Worm (Caenorhabditis elegans) whole organism, mixed stage, embryonic: ENCODE measurements around the gene cyn-13.
A peak's percentile ranks its signal among the peaks of the same experiment; 100 is the strongest.
"Not testable (repeated sequence)": the region's sequence is repeated elsewhere in the genome, so short reads cannot be mapped to it uniquely, and the experiment has no call there.

Source experiments
- bed-3 ChIP-seq: fragments of 200-800 bp; sonication (Bioruptor generic); optimal IDR thresholded peaks from 3 replicates; lab custom pipeline; 2018; ENCODE audit warnings: mild to moderate bottlenecking, missing genetic modification characterization, moderate library complexity, missing compliant biosample characterization
- blmp-1 ChIP-seq: fragments of 150-350 bp; optimal IDR thresholded peaks from 2 replicates; lab custom pipeline; 2014; ENCODE audit warnings: missing biosample characterization, missing genetic modification characterization
- ceh-39 ChIP-seq: fragments of 150-350 bp; optimal IDR thresholded peaks from 2 replicates; lab custom pipeline; 2014; ENCODE audit warnings: missing biosample characterization, missing genetic modification characterization
- ceh-43 ChIP-seq: fragments of 200-800 bp; sonication (Bioruptor generic); optimal IDR thresholded peaks from 2 replicates; lab custom pipeline; 2018; ENCODE audit warnings: mild to moderate bottlenecking, missing genetic modification characterization, moderate library complexity, missing compliant biosample characterization
- ceh-83 ChIP-seq: fragments of 200-800 bp; sonication (Bioruptor generic); optimal IDR thresholded peaks from 2 replicates; lab custom pipeline; 2018; ENCODE audit warnings: mild to moderate bottlenecking, missing genetic modification characterization, missing compliant biosample characterization
- ces-1 ChIP-seq: fragments of 150-350 bp; optimal IDR thresholded peaks from 2 replicates; lab custom pipeline; 2014; ENCODE audit warnings: missing biosample characterization, missing genetic modification reagents, missing genetic modification characterization
- cnd-1 ChIP-seq: fragments of 200-800 bp; sonication (Bioruptor generic); optimal IDR thresholded peaks from 2 replicates; lab custom pipeline; 2018; ENCODE audit warnings: mild to moderate bottlenecking, missing genetic modification characterization, missing compliant biosample characterization
- drap-1 ChIP-seq: fragments of 200-800 bp; sonication (Bioruptor generic); optimal IDR thresholded peaks from 3 replicates; lab custom pipeline; 2018; ENCODE audit warnings: mild to moderate bottlenecking, missing genetic modification characterization, missing compliant biosample characterization
- elt-1 ChIP-seq: sonication (generic microtip); optimal IDR thresholded peaks from 2 replicates; lab custom pipeline; 2017; ENCODE audit warnings: missing genetic modification characterization, mild to moderate bottlenecking, missing compliant biosample characterization, antibody characterized with exemption, moderate library complexity, borderline replicate concordance; ENCODE audit not compliant: insufficient read depth
- elt-3 ChIP-seq: fragments of 150-350 bp; optimal IDR thresholded peaks from 2 replicates; lab custom pipeline; 2014; ENCODE audit warnings: missing biosample characterization, missing genetic modification characterization
- flh-1 ChIP-seq: fragments of 200-800 bp; sonication (Bioruptor generic); optimal IDR thresholded peaks from 2 replicates; lab custom pipeline; 2018; ENCODE audit warnings: mild to moderate bottlenecking, missing genetic modification characterization, moderate library complexity, missing compliant biosample characterization
- ham-2 ChIP-seq: fragments of 200-800 bp; sonication (Bioruptor generic); optimal IDR thresholded peaks from 2 replicates; lab custom pipeline; 2018; ENCODE audit warnings: mild to moderate bottlenecking, missing genetic modification characterization, missing compliant biosample characterization
- hlh-1 ChIP-seq: fragments of 150-350 bp; optimal IDR thresholded peaks from 2 replicates; lab custom pipeline; 2014; ENCODE audit warnings: missing biosample characterization, missing genetic modification reagents, missing genetic modification characterization
- lin-32 ChIP-seq: fragments of 200-800 bp; sonication (Bioruptor generic); optimal IDR thresholded peaks from 2 replicates; lab custom pipeline; 2018; ENCODE audit warnings: mild to moderate bottlenecking, missing genetic modification characterization, missing compliant biosample characterization
- lsy-2 ChIP-seq: fragments of 150-350 bp; optimal IDR thresholded peaks from 2 replicates; lab custom pipeline; 2014; ENCODE audit warnings: missing biosample characterization, missing genetic modification characterization
- mab-5 ChIP-seq: fragments of 150-350 bp; optimal IDR thresholded peaks from 2 replicates; lab custom pipeline; 2014; ENCODE audit warnings: missing biosample characterization, missing genetic modification characterization
- mep-1 ChIP-seq: fragments of 150-350 bp; optimal IDR thresholded peaks from 2 replicates; lab custom pipeline; 2017; ENCODE audit warnings: missing biosample characterization, missing genetic modification reagents, missing genetic modification characterization, inconsistent platforms
- mls-2 ChIP-seq: sonication (generic microtip); optimal IDR thresholded peaks from 2 replicates; lab custom pipeline; 2016; ENCODE audit warnings: mild to moderate bottlenecking, missing genetic modification characterization, moderate library complexity, missing compliant biosample characterization
- nhr-12 ChIP-seq: fragments of 150-350 bp; optimal IDR thresholded peaks from 2 replicates; lab custom pipeline; 2014; ENCODE audit warnings: missing biosample characterization, missing genetic modification characterization
- nhr-2 ChIP-seq: fragments of 150-350 bp; optimal IDR thresholded peaks from 2 replicates; lab custom pipeline; 2014; ENCODE audit warnings: missing biosample characterization, missing genetic modification characterization
- nhr-237 ChIP-seq: fragments of 150-350 bp; optimal IDR thresholded peaks from 2 replicates; lab custom pipeline; 2014; ENCODE audit warnings: missing biosample characterization, missing genetic modification characterization
- nhr-28 ChIP-seq: fragments of 150-350 bp; optimal IDR thresholded peaks from 2 replicates; lab custom pipeline; 2014; ENCODE audit warnings: missing biosample characterization, missing genetic modification characterization
- pha-4 ChIP-seq: fragments of 150-350 bp; optimal IDR thresholded peaks from 2 replicates; lab custom pipeline; 2018; ENCODE audit warnings: missing biosample characterization, missing genetic modification reagents, missing genetic modification characterization
- sem-2 ChIP-seq: fragments of 200-800 bp; sonication (Bioruptor generic); optimal IDR thresholded peaks from 2 replicates; lab custom pipeline; 2018; ENCODE audit warnings: mild to moderate bottlenecking, missing genetic modification characterization, missing compliant biosample characterization
- snpc-4 ChIP-seq: fragments of 150-350 bp; optimal IDR thresholded peaks from 2 replicates; lab custom pipeline; 2014; ENCODE audit warnings: missing biosample characterization, missing genetic modification characterization
- sptf-1 ChIP-seq: sonication (generic microtip); optimal IDR thresholded peaks from 2 replicates; lab custom pipeline; 2017; ENCODE audit warnings: mild to moderate bottlenecking, missing genetic modification characterization, moderate library complexity, missing compliant biosample characterization
- tbx-8 ChIP-seq: fragments of 200-800 bp; sonication (Bioruptor generic); optimal IDR thresholded peaks from 2 replicates; lab custom pipeline; 2018; ENCODE audit warnings: mild to moderate bottlenecking, missing genetic modification characterization, moderate library complexity, missing compliant biosample characterization
- unc-120 ChIP-seq: sonication (generic microtip); optimal IDR thresholded peaks from 2 replicates; lab custom pipeline; 2017; ENCODE audit warnings: missing genetic modification characterization, missing compliant biosample characterization; ENCODE audit not compliant: poor library complexity, severe bottlenecking
- unc-39 ChIP-seq: fragments of 150-350 bp; optimal IDR thresholded peaks from 2 replicates; lab custom pipeline; 2014; ENCODE audit warnings: missing biosample characterization, missing genetic modification characterization
- unc-62 ChIP-seq: fragments of 150-350 bp; optimal IDR thresholded peaks from 2 replicates; lab custom pipeline; 2014; ENCODE audit warnings: missing biosample characterization, missing genetic modification reagents, missing genetic modification characterization
- zip-8 ChIP-seq: fragments of 150-350 bp; optimal IDR thresholded peaks from 2 replicates; lab custom pipeline; 2014; ENCODE audit warnings: missing biosample characterization, missing genetic modification characterization
- ztf-11 ChIP-seq: fragments of 150-350 bp; optimal IDR thresholded peaks from 2 replicates; lab custom pipeline; 2014; ENCODE audit warnings: missing biosample characterization, missing genetic modification characterization

cyn-13 gene

ce11 chrIV:17116345-17116744 is at the start of gene cyn-13:
cyn-13 (minus strand) TSS chrIV:17116657.
- TF ChIP-seq snpc-4 (tag; lab: Kevin White, UChicago) (no peak), zip-8 (tag; lab: Kevin White, UChicago) (no peak)

ce11 chrIV:17165734-17166133 is 49.3 kb upstream of the cyn-13 start, which contains the start of gene skr-8:
skr-8 (minus strand) TSS chrIV:17165834.
- not testable (repeated sequence) for TF ChIP-seq ham-2 (GFP tag; lab: Kevin White, UChicago); mab-5 (tag; lab: Kevin White, UChicago); nhr-28 (tag; lab: Kevin White, UChicago)

ce11 chrIV:17163273-17163672 is 46.8 kb upstream of the cyn-13 start, which contains the start of gene skr-9:
skr-9 (plus strand) TSS chrIV:17163573.
- not testable (repeated sequence) for TF ChIP-seq mep-1, snpc-4, lsy-2 (tag; lab: Kevin White, UChicago)

ce11 chrIV:17162515-17162914 is 46.1 kb upstream of the cyn-13 start, which contains the start of gene skr-13:
skr-13 (minus strand) TSS chrIV:17162615.
- peak; percentile 10 for TF ChIP-seq ceh-39 (tag; lab: Kevin White, UChicago)
- no peak for TF ChIP-seq unc-120 (tag; lab: Kevin White, UChicago)
- TF ChIP-seq, all 35 proteins: peak for 1

- TF ChIP-seq mls-2: no peak
- no peak for TF ChIP-seq ceh-43
- TF ChIP-seq nhr-237 (tag; lab: Kevin White, UChicago): no peak
- no peak for TF ChIP-seq unc-39 (tag; lab: Kevin White, UChicago)
- TF ChIP-seq ztf-11 (tag; lab: Kevin White, UChicago): no peak
- no peak for TF ChIP-seq drap-1 (GFP tag; lab: Kevin White, UChicago)
- TF ChIP-seq elt-1: no peak
- no peak for TF ChIP-seq mep-1 (tag; lab: Kevin White, UChicago)
- TF ChIP-seq pha-4 (tag; lab: Kevin White, UChicago): no peak
- no peak for TF ChIP-seq ceh-83 (GFP tag; lab: Kevin White, UChicago)
- TF ChIP-seq zip-8 (tag; lab: Kevin White, UChicago): no peak
- TF ChIP-seq lin-32: no peak
- no peak for TF ChIP-seq sem-2 (GFP tag; lab: Kevin White, UChicago)
- TF ChIP-seq hlh-1 (tag; lab: Kevin White, UChicago): no peak
- no peak for TF ChIP-seq blmp-1 (tag; lab: Kevin White, UChicago)
- no peak for TF ChIP-seq nhr-28 (tag; lab: Kevin White, UChicago)
- TF ChIP-seq elt-3: no peak
- TF ChIP-seq tbx-8 (GFP tag; lab: Kevin White, UChicago): no peak
- no peak for TF ChIP-seq unc-120 (tag; lab: Kevin White, UChicago)
- TF ChIP-seq flh-1: no peak
Measured at ce11 chrIV:17153002-17153401, 36.5 kb upstream of the cyn-13 start.

ce11 chrIV:17150871-17151270 is 34.4 kb upstream of the cyn-13 start, which contains the start of gene Y116A8C.40:
Y116A8C.40 (minus strand) TSS chrIV:17150971.
- TF ChIP-seq nhr-28 (tag; lab: Kevin White, UChicago) (no peak), ces-1 (GFP tag; lab: Kevin White, UChicago) (no peak), nhr-12 (no peak), pha-4 (tag; lab: Kevin White, UChicago) (no peak), lsy-2 (tag; lab: Kevin White, UChicago) (no peak), snpc-4 (tag; lab: Kevin White, UChicago) (no peak), sptf-1 (no peak)

- TF ChIP-seq bed-3 (GFP tag; lab: Kevin White, UChicago) (no peak), zip-8 (tag; lab: Kevin White, UChicago) (no peak), ces-1 (GFP tag; lab: Kevin White, UChicago) (no peak), flh-1 (no peak), elt-1 (no peak), lin-32 (no peak), ceh-43 (no peak), ham-2 (GFP tag; lab: Kevin White, UChicago) (no peak), unc-120 (tag; lab: Kevin White, UChicago) (no peak), ceh-83 (GFP tag; lab: Kevin White, UChicago) (no peak), nhr-237 (tag; lab: Kevin White, UChicago) (no peak), ceh-39 (tag; lab: Kevin White, UChicago) (no peak), nhr-2 (tag; lab: Kevin White, UChicago) (no peak), sptf-1 (no peak), mls-2 (no peak), unc-62 (no peak), cnd-1 (tag; lab: Kevin White, UChicago) (no peak)
Measured at ce11 chrIV:17150418-17150817, 34.0 kb upstream of the cyn-13 start.
